Fruit fly (Drosophila melanogaster): ENCODE data around the gene Npc2g.

Gene Npc2g

dm6 chr3R:30714395-30714794, 30.7 kb downstream of the Npc2g start:
- no peak for TF ChIP-seq usp (GFP tag; optimal IDR thresholded peaks at IDR 0.05)
- TF ChIP-seq Dll (optimal IDR thresholded peaks at IDR 0.05), result no peak
- TF ChIP-seq pan (optimal IDR thresholded peaks at IDR 0.05), result no peak
- no peak for TF ChIP-seq CG8478 (optimal IDR thresholded peaks at IDR 0.05)

- TF ChIP-seq Dll (optimal IDR thresholded peaks at IDR 0.05), result no peak
- no peak for TF ChIP-seq usp (GFP tag; optimal IDR thresholded peaks at IDR 0.05)
- TF ChIP-seq psq (optimal IDR thresholded peaks at IDR 0.05), result no peak
- TF ChIP-seq CG8478 (optimal IDR thresholded peaks at IDR 0.05), result no peak
- TF ChIP-seq EcR (GFP tag; optimal IDR thresholded peaks at IDR 0.05), result no peak
- TF ChIP-seq pan (optimal IDR thresholded peaks at IDR 0.05), result no peak
Measured at dm6 chr3R:30710442-30710841, 34.6 kb downstream of the Npc2g start.

DNA sequence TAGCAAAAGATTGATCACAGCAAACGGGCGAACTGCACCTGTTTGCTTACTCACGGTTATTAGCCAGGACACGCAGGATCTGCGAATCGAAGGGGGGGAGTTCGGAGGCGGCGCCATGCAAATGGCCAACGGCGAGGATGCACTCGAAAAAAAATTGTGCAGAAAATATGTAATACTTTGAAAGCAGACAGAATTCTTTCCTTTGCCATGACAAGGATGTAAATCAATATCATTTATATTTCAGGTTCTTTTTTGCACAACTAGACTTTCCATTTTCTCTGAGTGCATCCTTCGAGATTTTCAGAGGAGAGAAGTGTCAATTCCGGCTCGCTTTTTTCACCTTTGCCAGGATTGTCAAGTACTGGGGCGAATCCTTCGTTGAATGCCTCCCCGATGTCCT, 35.8 kb downstream of the Npc2g start:
- TF ChIP-seq EcR (GFP tag; optimal IDR thresholded peaks at IDR 0.05) (no peak), CG8478 (optimal IDR thresholded peaks at IDR 0.05) (no peak)

DNA sequence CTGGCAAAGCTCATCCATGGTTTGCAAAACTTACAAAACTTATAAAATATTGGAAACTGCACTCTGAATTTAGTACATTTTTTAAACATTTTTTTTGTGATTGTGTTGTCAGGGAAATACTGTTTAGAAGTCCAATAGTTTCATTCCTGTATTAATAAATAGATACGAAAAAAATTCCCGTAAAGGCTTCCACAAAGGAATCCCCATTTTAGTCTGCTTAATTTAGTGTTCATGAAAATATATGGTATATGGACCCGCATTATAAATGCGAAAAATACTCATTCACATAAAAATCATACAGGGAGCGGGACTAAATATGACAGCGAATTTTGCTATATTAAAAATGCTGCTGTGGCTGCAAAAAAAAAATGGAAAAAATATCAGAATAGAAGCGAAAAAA, 39.0 kb downstream of the Npc2g start, which contains the start of gene CG31010:
TSS of gene CG31010 (minus strand) at position 101 of the 400 bp plus-strand sequence.
- TF ChIP-seq pan (optimal IDR thresholded peaks at IDR 0.05), result no peak
- no peak for TF ChIP-seq Dll (optimal IDR thresholded peaks at IDR 0.05)
- TF ChIP-seq usp (GFP tag; optimal IDR thresholded peaks at IDR 0.05), result no peak

DNA sequence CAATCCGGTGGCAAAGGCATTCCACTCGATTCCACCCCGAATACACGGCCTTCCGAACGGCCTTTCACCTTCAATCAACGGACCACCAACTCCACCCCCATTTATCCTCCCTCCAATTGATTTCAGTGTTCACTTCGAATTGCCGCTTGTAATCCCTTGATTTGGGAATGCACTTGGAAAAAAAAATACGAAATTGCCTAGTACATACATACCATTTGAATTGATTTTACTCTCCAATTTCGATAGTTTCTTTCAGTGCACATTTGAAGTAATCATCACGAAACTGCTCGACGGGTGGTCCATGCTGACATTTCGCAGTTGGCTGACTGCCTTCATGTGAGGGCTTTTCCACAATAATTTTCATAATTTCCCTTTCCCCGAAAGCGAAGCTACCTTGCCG, 45.9 kb downstream of the Npc2g start:
- no peak for TF ChIP-seq CG8478 (optimal IDR thresholded peaks at IDR 0.05)
- no peak for TF ChIP-seq usp (GFP tag; optimal IDR thresholded peaks at IDR 0.05)

dm6 chr3R:30697038-30697437, 48.0 kb downstream of the Npc2g start, which contains the start of gene Pka-C2:
Gene Pka-C2, minus strand, starts transcription at chr3R:30697138.
- TF ChIP-seq EcR (GFP tag; optimal IDR thresholded peaks at IDR 0.05) (no peak), pan (optimal IDR thresholded peaks at IDR 0.05) (no peak), psq (optimal IDR thresholded peaks at IDR 0.05) (no peak), CG8478 (optimal IDR thresholded peaks at IDR 0.05) (no peak), Dll (optimal IDR thresholded peaks at IDR 0.05) (no peak), usp (GFP tag; optimal IDR thresholded peaks at IDR 0.05) (no peak)

- no peak for TF ChIP-seq CG8478 (optimal IDR thresholded peaks at IDR 0.05)
- no peak for TF ChIP-seq psq (optimal IDR thresholded peaks at IDR 0.05)
- TF ChIP-seq EcR (GFP tag; optimal IDR thresholded peaks at IDR 0.05), result no peak
- TF ChIP-seq usp (GFP tag; optimal IDR thresholded peaks at IDR 0.05), result no peak
- no peak for TF ChIP-seq pan (optimal IDR thresholded peaks at IDR 0.05)
- TF ChIP-seq Dll (optimal IDR thresholded peaks at IDR 0.05), result no peak
Measured at dm6 chr3R:30695398-30695797, 49.7 kb downstream of the Npc2g start, which contains the start of gene CG12069. Gene CG12069, minus strand, starts transcription at chr3R:30695498.

All from whole organism.